Worm (Caenorhabditis elegans): ENCODE results near the gene R08C7.5.

R08C7.5 gene

DNA sequence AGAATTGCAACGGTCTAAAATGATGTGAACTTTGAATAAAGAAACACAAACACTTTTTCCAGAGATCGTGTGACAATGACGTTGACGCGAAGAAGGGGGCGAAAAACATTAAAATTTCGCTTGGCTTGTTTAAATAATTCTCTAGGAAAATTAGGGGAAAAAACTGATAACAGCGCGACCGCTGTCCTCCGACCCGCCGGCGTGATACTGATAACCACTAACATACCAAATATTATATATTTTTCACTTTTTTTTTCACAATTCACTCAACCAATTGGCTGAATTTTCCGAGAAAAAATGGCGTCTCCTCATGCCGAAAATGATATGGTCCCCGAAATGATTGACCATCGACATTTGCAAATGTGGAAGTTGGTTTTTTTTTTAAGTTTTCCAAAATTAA, 19.8 kb downstream of the R08C7.5 start:
- TF ChIP-seq drap-1 (GFP tag; optimal IDR thresholded peaks at IDR 0.05) (no peak), nhr-12 (tag; optimal IDR thresholded peaks at IDR 0.05) (no peak), lsy-2 (tag; optimal IDR thresholded peaks at IDR 0.05) (no peak), pha-4 (tag; optimal IDR thresholded peaks at IDR 0.05) (no peak), lin-13 (tag; optimal IDR thresholded peaks at IDR 0.05) (no peak), nhr-28 (tag; optimal IDR thresholded peaks at IDR 0.05) (no peak), flh-1 (GFP tag; optimal IDR thresholded peaks at IDR 0.05) (no peak), ham-2 (GFP tag; optimal IDR thresholded peaks at IDR 0.05) (no peak), unc-62 (GFP tag; optimal IDR thresholded peaks at IDR 0.05) (no peak), elt-1 (tag; optimal IDR thresholded peaks at IDR 0.05; ENCODE audit: borderline replicate concordance, insufficient read depth) (no peak), ceh-43 (GFP tag; optimal IDR thresholded peaks at IDR 0.05) (no peak), nhr-237 (tag; optimal IDR thresholded peaks at IDR 0.05) (no peak), ceh-39 (tag; optimal IDR thresholded peaks at IDR 0.05) (no peak), ces-1 (GFP tag; optimal IDR thresholded peaks at IDR 0.05) (no peak), nhr-2 (tag; optimal IDR thresholded peaks at IDR 0.05) (no peak), sptf-1 (tag; optimal IDR thresholded peaks at IDR 0.05) (no peak), sem-2 (GFP tag; optimal IDR thresholded peaks at IDR 0.05) (no peak)

DNA sequence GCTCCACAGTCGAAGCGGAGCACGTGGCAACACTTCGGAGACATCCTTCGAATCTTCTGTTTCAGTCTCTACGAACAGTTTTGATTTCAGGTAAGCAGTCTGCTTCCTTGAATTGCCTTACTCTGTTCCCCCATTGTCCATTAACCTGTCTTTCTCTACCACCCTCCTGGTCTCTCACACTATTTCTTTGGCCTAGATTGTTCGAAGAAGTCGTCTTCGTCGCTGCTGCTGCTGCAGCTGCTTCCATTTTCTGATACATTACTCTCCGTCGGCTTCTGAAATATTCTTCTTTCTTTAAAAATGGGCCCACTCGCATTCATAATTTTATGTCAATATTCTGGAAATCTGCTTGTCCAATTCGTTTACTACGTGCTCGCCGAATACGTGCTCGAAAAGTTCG, 21.5 kb downstream of the R08C7.5 start, which contains the start of gene R08C7.1:
R08C7.1 (plus strand) TSS at position 301 of the 400 bp plus-strand sequence.
- TF ChIP-seq ham-2 (GFP tag; optimal IDR thresholded peaks at IDR 0.05) (no peak), nhr-28 (tag; optimal IDR thresholded peaks at IDR 0.05) (no peak), nhr-237 (tag; optimal IDR thresholded peaks at IDR 0.05) (no peak), hlh-1 (tag; optimal IDR thresholded peaks at IDR 0.05) (no peak), cnd-1 (tag; optimal IDR thresholded peaks at IDR 0.05) (no peak)

DNA sequence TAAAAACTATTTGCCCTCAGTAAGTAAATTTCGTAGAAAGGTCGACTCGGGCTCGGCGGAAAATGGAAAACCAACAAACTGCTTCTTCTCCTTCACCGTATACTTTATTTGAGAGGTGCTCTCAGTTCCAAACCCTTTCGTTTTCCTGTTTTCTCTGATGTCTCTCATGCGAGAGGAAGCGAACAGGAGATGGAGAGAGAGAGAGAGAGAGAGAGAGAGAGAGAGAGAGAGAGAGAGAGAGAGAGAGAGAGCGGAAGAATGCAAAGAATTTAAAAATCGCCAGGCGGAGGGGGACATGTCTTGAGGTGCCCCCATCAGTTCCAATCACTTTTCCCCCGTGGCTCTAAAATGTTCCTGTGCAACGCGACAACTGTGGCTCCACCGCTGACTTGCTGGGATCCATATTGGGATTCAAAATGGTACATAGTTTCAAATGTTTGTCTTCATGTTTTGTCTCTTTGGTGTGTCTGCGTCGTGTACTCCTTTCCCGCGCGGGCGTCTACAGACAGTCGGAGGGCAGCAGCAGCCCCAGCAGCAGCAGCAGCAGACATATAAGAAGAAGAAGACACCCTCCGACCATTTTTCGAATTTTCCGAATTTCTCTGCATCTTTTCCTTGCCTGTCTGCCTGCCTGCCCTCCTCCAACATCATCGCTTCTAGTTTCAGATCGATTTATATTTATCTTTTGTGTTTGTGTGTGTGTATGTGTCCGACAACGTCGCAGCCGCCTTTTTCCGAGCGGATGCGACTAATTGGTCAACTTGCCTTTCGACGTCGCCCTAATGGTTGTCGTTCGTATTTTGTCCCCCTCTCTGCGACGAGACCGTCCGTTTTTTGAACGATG, 24.5 kb downstream of the R08C7.5 start, which contains the start of gene R08C7.11:
R08C7.11 (minus strand) TSS at position 608 of the 844 bp plus-strand sequence.
- TF ChIP-seq ces-1 (GFP tag; optimal IDR thresholded peaks at IDR 0.05) (no peak), ceh-43 (GFP tag; optimal IDR thresholded peaks at IDR 0.05) (no peak), nhr-237 (tag; optimal IDR thresholded peaks at IDR 0.05) (no peak), hlh-1 (tag; optimal IDR thresholded peaks at IDR 0.05) (peak; percentile 22), mep-1 (tag; optimal IDR thresholded peaks at IDR 0.05) (no peak), ceh-83 (GFP tag; optimal IDR thresholded peaks at IDR 0.05) (no peak), ceh-39 (tag; optimal IDR thresholded peaks at IDR 0.05) (no peak), nhr-2 (tag; optimal IDR thresholded peaks at IDR 0.05) (no peak), M03D4.4 (tag; optimal IDR thresholded peaks at IDR 0.05) (peak; percentile 32), snpc-4 (tag; optimal IDR thresholded peaks at IDR 0.05) (no peak), nhr-76 (tag; optimal IDR thresholded peaks at IDR 0.05) (no peak), mls-2 (tag; optimal IDR thresholded peaks at IDR 0.05) (no peak), sem-2 (GFP tag; optimal IDR thresholded peaks at IDR 0.05) (no peak), elt-1 (tag; optimal IDR thresholded peaks at IDR 0.05; ENCODE audit: borderline replicate concordance, insufficient read depth) (no peak), lin-32 (GFP tag; optimal IDR thresholded peaks at IDR 0.05) (no peak), lin-13 (tag; optimal IDR thresholded peaks at IDR 0.05) (no peak), unc-39 (tag; optimal IDR thresholded peaks at IDR 0.05) (no peak), sptf-1 (tag; optimal IDR thresholded peaks at IDR 0.05) (no peak), unc-120 (tag; optimal IDR thresholded peaks at IDR 0.05; ENCODE audit: poor library complexity, severe bottlenecking) (no peak), drap-1 (GFP tag; optimal IDR thresholded peaks at IDR 0.05) (peak; percentile 41), pha-4 (tag; optimal IDR thresholded peaks at IDR 0.05) (no peak), ztf-11 (tag; optimal IDR thresholded peaks at IDR 0.05) (no peak), zip-8 (tag; optimal IDR thresholded peaks at IDR 0.05) (no peak), ham-2 (GFP tag; optimal IDR thresholded peaks at IDR 0.05) (peak; percentile 76), lsy-2 (tag; optimal IDR thresholded peaks at IDR 0.05) (no peak)

- no peak for TF ChIP-seq lin-32 (GFP tag; optimal IDR thresholded peaks at IDR 0.05)
These were observed 26.6 kb downstream of the R08C7.5 start for ce11 chrIV:4456658-4457057.

ce11 chrIV:4459342-4459741, 29.3 kb downstream of the R08C7.5 start:
- no peak for TF ChIP-seq blmp-1 (tag; optimal IDR thresholded peaks at IDR 0.05)
- no peak for TF ChIP-seq mep-1 (tag; optimal IDR thresholded peaks at IDR 0.05)
- no peak for TF ChIP-seq ham-2 (GFP tag; optimal IDR thresholded peaks at IDR 0.05)
- no peak for TF ChIP-seq nhr-76 (tag; optimal IDR thresholded peaks at IDR 0.05)
- no peak for TF ChIP-seq unc-120 (tag; optimal IDR thresholded peaks at IDR 0.05; ENCODE audit: poor library complexity, severe bottlenecking)
- TF ChIP-seq snpc-4 (tag; optimal IDR thresholded peaks at IDR 0.05), result no peak
- no peak for TF ChIP-seq unc-39 (tag; optimal IDR thresholded peaks at IDR 0.05)
- no peak for TF ChIP-seq lin-13 (tag; optimal IDR thresholded peaks at IDR 0.05)
- no peak for TF ChIP-seq tbx-8 (GFP tag; optimal IDR thresholded peaks at IDR 0.05)
- TF ChIP-seq drap-1 (GFP tag; optimal IDR thresholded peaks at IDR 0.05), result no peak
- no peak for TF ChIP-seq ces-1 (GFP tag; optimal IDR thresholded peaks at IDR 0.05)
- TF ChIP-seq flh-1 (GFP tag; optimal IDR thresholded peaks at IDR 0.05), result no peak
- TF ChIP-seq mls-2 (tag; optimal IDR thresholded peaks at IDR 0.05), result no peak
- TF ChIP-seq unc-62 (GFP tag; optimal IDR thresholded peaks at IDR 0.05), result no peak
- TF ChIP-seq nhr-12 (tag; optimal IDR thresholded peaks at IDR 0.05), result no peak
- TF ChIP-seq hlh-1 (tag; optimal IDR thresholded peaks at IDR 0.05), result no peak
- no peak for TF ChIP-seq sem-2 (GFP tag; optimal IDR thresholded peaks at IDR 0.05)
- no peak for TF ChIP-seq cnd-1 (tag; optimal IDR thresholded peaks at IDR 0.05)

Measured in whole organism, mixed stage, embryonic.